Fruit fly (Drosophila melanogaster): ENCODE data around the gene Lip4.

Lip4 gene

DNA sequence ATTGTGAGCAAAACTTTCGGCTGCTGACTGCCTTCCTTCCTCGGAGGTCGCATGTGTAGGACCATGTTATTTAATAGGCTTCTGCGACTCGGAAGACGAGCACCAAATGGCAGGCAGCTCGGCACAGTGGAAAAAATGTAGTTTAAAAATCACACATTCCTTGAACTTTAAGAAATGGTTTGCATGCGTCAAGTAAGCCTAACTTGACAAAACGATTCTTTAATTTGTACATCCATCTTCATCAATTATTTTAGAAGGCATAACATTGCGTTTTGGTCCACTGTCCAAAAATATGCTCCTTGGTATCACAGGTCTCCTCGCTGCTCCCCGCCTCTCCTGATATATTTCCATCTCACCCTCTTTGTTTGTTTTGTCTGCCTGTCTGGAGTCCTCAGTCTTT is 38.3 kb downstream of the Lip4 start (continued):
- TF ChIP-seq Fer2 (tag; optimal IDR thresholded peaks at IDR 0.05) = no peak
- no peak for TF ChIP-seq btn (GFP tag; optimal IDR thresholded peaks at IDR 0.05)
- peak; percentile 44 for TF ChIP-seq her (GFP tag; optimal IDR thresholded peaks at IDR 0.05)
- peak; percentile 4 for TF ChIP-seq CG12155 (GFP tag; optimal IDR thresholded peaks at IDR 0.05)
- TF ChIP-seq BtbVII (GFP tag; optimal IDR thresholded peaks at IDR 0.05) = peak; percentile 53
- 0 out of 2 replicates have a peak, but pooled peaks have one; percentile 35 for TF ChIP-seq CG8765 (GFP tag; IDR thresholded peaks at IDR 0.05)
- TF ChIP-seq knrl (GFP tag; IDR thresholded peaks at IDR 0.05; ENCODE audit: partially characterized antibody) = no peak
- no peak for TF ChIP-seq fd102C (GFP tag; optimal IDR thresholded peaks at IDR 0.05)
- TF ChIP-seq CG10543 (GFP tag; optimal IDR thresholded peaks at IDR 0.05) = no peak
- no peak for TF ChIP-seq crol (GFP tag; IDR thresholded peaks at IDR 0.05)
- peak; percentile 44 for TF ChIP-seq CG17359 (tag; optimal IDR thresholded peaks at IDR 0.05)
- no peak for TF ChIP-seq ATbp (GFP tag; optimal IDR thresholded peaks at IDR 0.05)
- peak; percentile 57 for TF ChIP-seq CG6813 (GFP tag; optimal IDR thresholded peaks at IDR 0.05)
- TF ChIP-seq CG6765 (GFP tag; optimal IDR thresholded peaks at IDR 0.05) = peak; percentile 29
- TF ChIP-seq nerfin-2 (GFP tag; IDR thresholded peaks at IDR 0.05; ENCODE audit: partially characterized antibody) = no peak
- TF ChIP-seq CG11085 (GFP tag; IDR thresholded peaks at IDR 0.05) = peak; percentile 51; the same call in 1 of the 2 replicates
- TF ChIP-seq Six4 (GFP tag; optimal IDR thresholded peaks at IDR 0.05) = no peak
- TF ChIP-seq CG14965 (GFP tag; optimal IDR thresholded peaks at IDR 0.05; ENCODE audit: borderline replicate concordance) = no peak
- peak; percentile 38 for TF ChIP-seq HmgZ (tag; optimal IDR thresholded peaks at IDR 0.05)
- peak; percentile 36; the same call in 1 of the 3 replicates for TF ChIP-seq zfh1 (GFP tag; IDR thresholded peaks at IDR 0.05)
- no peak for TF ChIP-seq CG17568 (GFP tag; optimal IDR thresholded peaks at IDR 0.05)
- TF ChIP-seq CG12219 (GFP tag; optimal IDR thresholded peaks at IDR 0.05) = peak; percentile 48
- TF ChIP-seq CG10147 (GFP tag; optimal IDR thresholded peaks at IDR 0.05) = peak; percentile 55
- no peak for TF ChIP-seq CG42726 (GFP tag; IDR thresholded peaks at IDR 0.05; ENCODE audit: partially characterized antibody)
- no peak for TF ChIP-seq CG2116 (GFP tag; optimal IDR thresholded peaks at IDR 0.05)
- TF ChIP-seq CG2889 (GFP tag; IDR thresholded peaks at IDR 0.05) = peak; percentile 48; the same call in 1 of the 3 replicates
- TF ChIP-seq Neu2 (GFP tag; optimal IDR thresholded peaks at IDR 0.05; ENCODE audit: borderline replicate concordance) = no peak
- TF ChIP-seq h (optimal IDR thresholded peaks at IDR 0.05) = no peak
- TF ChIP-seq eve (GFP tag; optimal IDR thresholded peaks at IDR 0.05) = peak in 1 of 2 experiments; percentile 13
- no peak for TF ChIP-seq Hr3 (GFP tag; optimal IDR thresholded peaks at IDR 0.05)
- no peak for TF ChIP-seq CG4820 (GFP tag; optimal IDR thresholded peaks at IDR 0.05)
- TF ChIP-seq emc (GFP tag; optimal IDR thresholded peaks at IDR 0.05) = no peak
- no peak for TF ChIP-seq prd (optimal IDR thresholded peaks at IDR 0.05)
- peak; percentile 63; the same call in 2 of the 3 replicates for TF ChIP-seq prd (GFP tag; IDR thresholded peaks at IDR 0.05)
- TF ChIP-seq dan (GFP tag; IDR thresholded peaks at IDR 0.05) = no peak
- TF ChIP-seq CG6175 (GFP tag; IDR thresholded peaks at IDR 0.05) = no peak
- no peak for TF ChIP-seq Hr39 (optimal IDR thresholded peaks at IDR 0.05)
- TF ChIP-seq Ssrp (tag; optimal IDR thresholded peaks at IDR 0.05) = no peak
- no peak for TF ChIP-seq p53 (GFP tag; optimal IDR thresholded peaks at IDR 0.05)
- no peak for TF ChIP-seq CG12299 (tag; optimal IDR thresholded peaks at IDR 0.05)
- TF ChIP-seq CG17912 (GFP tag; optimal IDR thresholded peaks at IDR 0.05) = no peak
- TF ChIP-seq org-1 (GFP tag; optimal IDR thresholded peaks at IDR 0.05) = peak; percentile 53
- no peak for TF ChIP-seq Bdp1 (GFP tag; optimal IDR thresholded peaks at IDR 0.05)
- TF ChIP-seq Doc3 (GFP tag; IDR thresholded peaks at IDR 0.05; ENCODE audit: partially characterized antibody) = no peak
- TF ChIP-seq Antp (GFP tag; optimal IDR thresholded peaks at IDR 0.05) = peak; percentile 50
- peak; percentile 57 for TF ChIP-seq cwo (GFP tag; optimal IDR thresholded peaks at IDR 0.05)
- no peak for TF ChIP-seq CG43689 (GFP tag; IDR thresholded peaks at IDR 0.05)
- TF ChIP-seq ftz-f1 (GFP tag; optimal IDR thresholded peaks at IDR 0.05) = no peak
- no peak for TF ChIP-seq ham (GFP tag; IDR thresholded peaks at IDR 0.05)
- no peak; the same call in 2 of the 3 replicates for TF ChIP-seq croc (GFP tag; conservative IDR thresholded peaks at IDR 0.05)
- peak; percentile 39 for TF ChIP-seq CoRest (tag; optimal IDR thresholded peaks at IDR 0.05)
- peak; percentile 25 for TF ChIP-seq CG9817 (tag; optimal IDR thresholded peaks at IDR 0.05)
